Worm (Caenorhabditis elegans) whole organism, late embryonic: ENCODE measurements around the gene F41C3.7.

Experiments
- C08G9.2 ChIP-seq: sonication (generic microtip); optimal IDR thresholded peaks from 2 replicates; lab custom pipeline; 2016; ENCODE audit warnings: mild to moderate bottlenecking, missing genetic modification characterization, moderate library complexity, missing compliant biosample characterization
- F13H6.1 ChIP-seq: sonication (generic microtip); optimal IDR thresholded peaks from 2 replicates; lab custom pipeline; 2016; ENCODE audit warnings: missing genetic modification characterization, missing compliant biosample characterization
- Y22D7AL.16 ChIP-seq: sonication (generic microtip); optimal IDR thresholded peaks from 2 replicates; lab custom pipeline; 2016; ENCODE audit warnings: missing genetic modification characterization, missing compliant biosample characterization
- ahr-1 ChIP-seq: sonication (generic microtip); optimal IDR thresholded peaks from 2 replicates; lab custom pipeline; 2016; ENCODE audit warnings: missing genetic modification characterization, missing compliant biosample characterization
- ceh-14 ChIP-seq: sonication (generic microtip); optimal IDR thresholded peaks from 2 replicates; lab custom pipeline; 2016; ENCODE audit warnings: missing genotype, missing genetic modification characterization, missing compliant biosample characterization
- ceh-2 ChIP-seq: sonication (generic microtip); optimal IDR thresholded peaks from 2 replicates; lab custom pipeline; 2016; ENCODE audit warnings: missing genotype, missing genetic modification characterization, missing compliant biosample characterization
- ceh-24 ChIP-seq: sonication (generic microtip); optimal IDR thresholded peaks from 2 replicates; lab custom pipeline; 2016; ENCODE audit warnings: mild to moderate bottlenecking, missing genetic modification characterization, missing compliant biosample characterization
- ceh-31 ChIP-seq: sonication (generic microtip); optimal IDR thresholded peaks from 2 replicates; lab custom pipeline; 2016; ENCODE audit warnings: missing genetic modification characterization, missing compliant biosample characterization
- ceh-34 ChIP-seq: sonication (generic microtip); optimal IDR thresholded peaks from 2 replicates; lab custom pipeline; 2016; ENCODE audit warnings: mild to moderate bottlenecking, missing genetic modification characterization, missing compliant biosample characterization
- ceh-45 ChIP-seq: fragments of 200-800 bp; sonication (Bioruptor generic); IDR thresholded peaks from 2 replicates; pipeline ENCODE4 v1.3.6; 2022; ENCODE audit warnings: missing genetic modification reagents, missing genetic modification characterization, missing compliant biosample characterization
- ceh-48 ChIP-seq: sonication (generic microtip); optimal IDR thresholded peaks from 2 replicates; lab custom pipeline; 2016; ENCODE audit warnings: missing genetic modification characterization, inconsistent platforms, missing compliant biosample characterization
- ceh-6 ChIP-seq: fragments of 200-800 bp; sonication (Bioruptor generic); optimal IDR thresholded peaks from 2 replicates; lab custom pipeline; 2018; ENCODE audit warnings: mild to moderate bottlenecking, missing genetic modification characterization, missing compliant biosample characterization
- che-1 ChIP-seq: sonication (generic microtip); optimal IDR thresholded peaks from 2 replicates; lab custom pipeline; 2016; ENCODE audit warnings: mild to moderate bottlenecking, missing genetic modification characterization, missing compliant biosample characterization
- dve-1 ChIP-seq: sonication (generic microtip); optimal IDR thresholded peaks from 2 replicates; lab custom pipeline; 2017; ENCODE audit warnings: antibody characterized with exemption, mild to moderate bottlenecking, missing genetic modification characterization, missing compliant biosample characterization
- elt-4 ChIP-seq: sonication (generic microtip); optimal IDR thresholded peaks from 2 replicates; lab custom pipeline; 2016; ENCODE audit warnings: missing genetic modification characterization, missing compliant biosample characterization
- ets-4 ChIP-seq: sonication (generic microtip); optimal IDR thresholded peaks from 2 replicates; lab custom pipeline; 2016; ENCODE audit warnings: missing genetic modification characterization, missing compliant biosample characterization
- eyg-1 ChIP-seq: sonication (generic microtip); optimal IDR thresholded peaks from 2 replicates; lab custom pipeline; 2016; ENCODE audit warnings: missing genotype, missing genetic modification characterization, missing compliant biosample characterization
- fax-1 ChIP-seq: sonication (generic microtip); optimal IDR thresholded peaks from 2 replicates; lab custom pipeline; 2016; ENCODE audit warnings: missing genotype, missing genetic modification characterization, missing compliant biosample characterization
- fkh-6 ChIP-seq: sonication (generic microtip); optimal IDR thresholded peaks from 2 replicates; lab custom pipeline; 2016; ENCODE audit warnings: missing genetic modification characterization, missing compliant biosample characterization
- gmeb-2 ChIP-seq: sonication (generic microtip); optimal IDR thresholded peaks from 2 replicates; lab custom pipeline; 2016; ENCODE audit warnings: missing genetic modification characterization, inconsistent platforms, missing compliant biosample characterization
- hlh-8 ChIP-seq: sonication (generic microtip); optimal IDR thresholded peaks from 2 replicates; lab custom pipeline; 2016; ENCODE audit warnings: missing genotype, missing genetic modification characterization, missing compliant biosample characterization
- lin-11 ChIP-seq: fragments of 200-800 bp; sonication (Bioruptor generic); optimal IDR thresholded peaks from 2 replicates; lab custom pipeline; 2018; ENCODE audit warnings: mild to moderate bottlenecking, missing genetic modification characterization, missing compliant biosample characterization
- mec-3 ChIP-seq: sonication (generic microtip); optimal IDR thresholded peaks from 2 replicates; lab custom pipeline; 2016; ENCODE audit warnings: borderline replicate concordance, missing genetic modification characterization, missing compliant biosample characterization
- nfya-1 ChIP-seq: sonication (generic microtip); optimal IDR thresholded peaks from 2 replicates; lab custom pipeline; 2017; ENCODE audit warnings: missing genetic modification characterization, mild to moderate bottlenecking, missing compliant biosample characterization, antibody characterized with exemption, moderate library complexity
- nhr-11 ChIP-seq: fragments of 150-350 bp; optimal IDR thresholded peaks from 2 replicates; lab custom pipeline; 2014; ENCODE audit warnings: missing biosample characterization, missing genetic modification characterization
- nhr-232 ChIP-seq: sonication (generic microtip); optimal IDR thresholded peaks from 2 replicates; lab custom pipeline; 2016; ENCODE audit warnings: missing genetic modification characterization, missing compliant biosample characterization
- npax-4 ChIP-seq: sonication (generic microtip); optimal IDR thresholded peaks from 2 replicates; lab custom pipeline; 2016; ENCODE audit warnings: missing genetic modification characterization, missing compliant biosample characterization
- pha-2 ChIP-seq: sonication (generic microtip); optimal IDR thresholded peaks from 2 replicates; lab custom pipeline; 2017; ENCODE audit warnings: mild to moderate bottlenecking, missing genetic modification characterization, missing compliant biosample characterization
- pqm-1 ChIP-seq: sonication (generic microtip); optimal IDR thresholded peaks from 2 replicates; lab custom pipeline; 2016; ENCODE audit warnings: missing genetic modification characterization, missing compliant biosample characterization
- pros-1 ChIP-seq: fragments of 150-350 bp; optimal IDR thresholded peaks from 2 replicates; lab custom pipeline; 2014; ENCODE audit warnings: missing biosample characterization, missing genetic modification reagents, missing genetic modification characterization
- ref-2 ChIP-seq: sonication (generic microtip); optimal IDR thresholded peaks from 2 replicates; lab custom pipeline; 2016; ENCODE audit warnings: missing genetic modification characterization, missing compliant biosample characterization
- sox-2 ChIP-seq: fragments of 200-800 bp; sonication (Bioruptor generic); IDR thresholded peaks from 2 replicates; pipeline ENCODE4 v1.3.6; 2022; ENCODE audit warnings: missing genetic modification reagents, missing genetic modification characterization, missing compliant biosample characterization
- tbx-7 ChIP-seq: sonication (generic microtip); optimal IDR thresholded peaks from 2 replicates; lab custom pipeline; 2016; ENCODE audit warnings: missing genotype, missing genetic modification characterization, missing compliant biosample characterization
- ttx-3 ChIP-seq: sonication (generic microtip); optimal IDR thresholded peaks from 2 replicates; lab custom pipeline; 2016; ENCODE audit warnings: missing genetic modification reagents, missing genetic modification characterization, missing compliant biosample characterization
- unc-42 ChIP-seq: sonication (generic microtip); optimal IDR thresholded peaks from 2 replicates; lab custom pipeline; 2016; ENCODE audit warnings: missing genotype, missing genetic modification characterization, missing compliant biosample characterization
- unc-55 ChIP-seq: sonication (generic microtip); optimal IDR thresholded peaks from 2 replicates; lab custom pipeline; 2017; ENCODE audit warnings: missing biosample characterization, missing genetic modification reagents, missing genetic modification characterization
- ztf-16 ChIP-seq: sonication (generic microtip); optimal IDR thresholded peaks from 2 replicates; lab custom pipeline; 2017; ENCODE audit warnings: missing genetic modification characterization, missing compliant biosample characterization

Gene F41C3.7

ce11 chrII:4747697-4748096 lies 17.9 kb downstream of the F41C3.7 start:
- TF ChIP-seq sox-2 (GFP tag; lab: Robert Waterston, UW), result no peak
- no peak for TF ChIP-seq npax-4
- TF ChIP-seq fkh-6 (tag; lab: Kevin White, UChicago), result no peak
- no peak for TF ChIP-seq ets-4 (tag; lab: Kevin White, UChicago)
- TF ChIP-seq nfya-1 (tag; lab: Kevin White, UChicago), result no peak
- no peak for TF ChIP-seq C08G9.2 (tag; lab: Kevin White, UChicago)
- TF ChIP-seq ceh-6 (GFP tag; lab: Kevin White, UChicago), result no peak
- TF ChIP-seq pros-1, result no peak
- no peak for TF ChIP-seq ceh-34
- no peak for TF ChIP-seq ceh-2 (tag; lab: Kevin White, UChicago)
- no peak for TF ChIP-seq pha-2
- TF ChIP-seq nhr-232 (tag; lab: Kevin White, UChicago), result no peak
- TF ChIP-seq pqm-1 (tag; lab: Kevin White, UChicago), result no peak
- TF ChIP-seq ceh-31 (tag; lab: Kevin White, UChicago), result no peak
- TF ChIP-seq hlh-8 (tag; lab: Kevin White, UChicago), result no peak
- no peak for TF ChIP-seq ceh-48 (tag; lab: Kevin White, UChicago)
- no peak for TF ChIP-seq elt-4 (tag; lab: Kevin White, UChicago)
- no peak for TF ChIP-seq dve-1 (tag; lab: Kevin White, UChicago)

ce11 chrII:4748374-4748773 lies 18.5 kb downstream of the F41C3.7 start:
- TF ChIP-seq ceh-14 (tag; lab: Kevin White, UChicago), result no peak
- no peak for TF ChIP-seq ztf-16 (tag; lab: Kevin White, UChicago)
- no peak for TF ChIP-seq ceh-2 (tag; lab: Kevin White, UChicago)
- no peak for TF ChIP-seq pqm-1 (tag; lab: Kevin White, UChicago)

ce11 chrII:4749581-4749980 lies 19.7 kb downstream of the F41C3.7 start, which contains the start of gene F41C3.2:
Gene F41C3.2, plus strand, starts transcription at chrII:4749968.
- TF ChIP-seq pha-2, result no peak
- TF ChIP-seq fkh-6 (tag; lab: Kevin White, UChicago), result no peak

- TF ChIP-seq gmeb-2 (tag; lab: Kevin White, UChicago) (no peak), sox-2 (GFP tag; lab: Robert Waterston, UW) (no peak), ceh-24 (tag; lab: Kevin White, UChicago) (no peak), tbx-7 (tag; lab: Kevin White, UChicago) (no peak), lin-11 (tag; lab: Kevin White, UChicago) (no peak), unc-42 (tag; lab: Kevin White, UChicago) (no peak), fax-1 (tag; lab: Kevin White, UChicago) (no peak), mec-3 (tag; lab: Kevin White, UChicago) (no peak), che-1 (tag; lab: Kevin White, UChicago) (no peak), Y22D7AL.16 (tag; lab: Kevin White, UChicago) (no peak), F13H6.1 (tag; lab: Kevin White, UChicago) (no peak), elt-4 (tag; lab: Kevin White, UChicago) (no peak), nhr-11 (tag; lab: Kevin White, UChicago) (no peak), eyg-1 (no peak), ceh-45 (GFP tag; lab: Robert Waterston, UW) (no peak), ref-2 (no peak), npax-4 (no peak), pha-2 (no peak), ceh-14 (tag; lab: Kevin White, UChicago) (no peak), ahr-1 (no peak)
- TF ChIP-seq, all 69 proteins: peak for 0
Measured at ce11 chrII:4752257-4752728, 22.5 kb downstream of the F41C3.7 start, which contains the start of gene F41C3.1. Gene F41C3.1, plus strand, starts transcription at chrII:4752307.

ce11 chrII:4753133-4753532 lies 23.3 kb downstream of the F41C3.7 start, which contains the start of gene C27D9.1:
Gene C27D9.1, plus strand, starts transcription at chrII:4753413.
- no peak for TF ChIP-seq ttx-3 (tag; lab: Kevin White, UChicago)
- no peak for TF ChIP-seq che-1 (tag; lab: Kevin White, UChicago)
- TF ChIP-seq tbx-7 (tag; lab: Kevin White, UChicago), result no peak
- no peak for TF ChIP-seq unc-55 (GFP tag; lab: Kevin White, UChicago)
